Worm (Caenorhabditis elegans) whole organism, L2 larva: ENCODE results near the gene W03F9.4.

Source experiments
- R02D3.7 ChIP-seq: fragments of 150-350 bp; optimal IDR thresholded peaks from 2 replicates; lab custom pipeline; 2014; ENCODE audit warnings: missing biosample characterization, missing genetic modification characterization
- mdl-1 ChIP-seq, 2 experiments: fragments of 150-350 bp in 1 of 2; sonication (generic microtip) in 1 of 2; optimal IDR thresholded peaks; 2 replicates each; lab custom pipeline; 2017; ENCODE audit warnings: missing biosample characterization in 2 of 2, missing genetic modification characterization in 2 of 2
- nhr-77 ChIP-seq: fragments of 150-350 bp; optimal IDR thresholded peaks from 2 replicates; lab custom pipeline; 2014; ENCODE audit warnings: missing biosample characterization, missing genetic modification characterization
- ztf-4 ChIP-seq: fragments of 150-350 bp; optimal IDR thresholded peaks from 2 replicates; lab custom pipeline; 2014; ENCODE audit warnings: missing biosample characterization, missing genetic modification characterization

DNA sequence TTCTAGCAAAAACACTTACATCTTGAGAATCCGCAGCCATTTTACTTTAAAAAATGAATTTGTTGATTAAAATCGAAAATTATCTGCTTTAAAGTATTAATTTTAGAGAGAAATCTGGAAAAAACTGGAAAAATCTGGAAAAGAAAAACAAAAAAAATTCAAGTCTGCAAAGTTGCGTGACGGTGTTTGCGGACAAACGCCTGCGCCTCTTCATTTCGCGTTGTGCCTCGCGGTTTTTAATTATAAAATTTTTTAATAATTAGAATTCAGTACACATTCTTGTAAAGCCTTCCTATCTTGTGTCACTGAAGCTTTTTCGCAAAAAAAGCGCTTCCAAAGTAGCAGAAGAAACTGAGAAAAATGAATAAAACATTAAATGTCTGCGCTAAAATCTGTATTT, 24.6 kb downstream of the W03F9.4 start, which contains the start of gene W03F9.1:
- no peak for TF ChIP-seq R02D3.7 (tag; lab: Kevin White, UChicago)
- no peak for TF ChIP-seq ztf-4 (tag; lab: Kevin White, UChicago)
- no peak for TF ChIP-seq mdl-1 (tag; optimal IDR thresholded peaks at IDR 0.05; lab: Kevin White, UChicago)
- TF ChIP-seq nhr-77 (tag; lab: Kevin White, UChicago), result no peak
